Comparison of ENCODE assay signal across 3 fruit fly cellular contexts in the genomic region with DNA sequence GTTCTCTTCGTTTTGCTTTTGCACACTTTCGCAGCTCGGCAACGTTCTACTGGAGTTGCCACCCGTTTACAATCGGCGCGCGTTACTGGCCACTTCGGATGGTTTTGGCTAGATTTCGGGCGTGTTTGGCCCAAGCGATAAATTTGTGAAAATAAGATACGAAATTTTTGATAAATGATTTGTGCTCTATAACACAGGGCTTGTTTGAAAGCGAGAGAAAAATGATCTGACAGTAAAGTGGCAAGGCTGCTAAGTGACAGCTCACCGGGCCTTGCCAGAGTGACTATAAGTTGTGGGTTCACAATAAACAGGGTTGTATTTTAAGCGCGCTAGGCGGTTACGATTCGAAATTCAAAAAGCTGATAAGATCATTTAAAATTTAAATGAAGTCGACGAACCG.
A peak's percentile ranks its signal among the peaks of the same experiment; 100 is the strongest.
TF ChIP-seq lines count a peak whose summit lies in the region.

A gene (minus strand): TSS at position 184 of the 400 bp plus-strand sequence.

TF ChIP-seq in whole organism, adult, 20 proteins besides CTCF, POLR2A, EP300 and RAD21 (continued from another document):
- TF ChIP-seq cic (GFP tag; optimal IDR thresholded peaks at IDR 0.05; lab: Kevin White, UChicago) (no peak), CG12768 (GFP tag; optimal IDR thresholded peaks at IDR 0.05; lab: Kevin White, UChicago) (peak; percentile 47), bab1 (GFP tag; optimal IDR thresholded peaks at IDR 0.05; lab: Kevin White, UChicago) (peak; percentile 52)
TF ChIP-seq in whole organism, adult: peak in this region for 13.

TF ChIP-seq in whole organism, embryonic, 481 proteins besides CTCF, POLR2A, EP300 and RAD21 (continued from another document and continues in another):
- peak; percentile 53 for TF ChIP-seq CG1647 (GFP tag; optimal IDR thresholded peaks at IDR 0.05; lab: Kevin White, UChicago)
- peak in 1 of 3 experiments; percentile 45 for TF ChIP-seq lola (GFP tag; optimal IDR thresholded peaks at IDR 0.05; lab: Kevin White, UChicago)
- TF ChIP-seq CG17802 (tag; optimal IDR thresholded peaks at IDR 0.05; lab: Kevin White, UChicago): no peak
- TF ChIP-seq Abd-B (GFP tag; optimal IDR thresholded peaks at IDR 0.05; lab: Kevin White, UChicago): no peak
- no peak for TF ChIP-seq kah (GFP tag; optimal IDR thresholded peaks at IDR 0.05; lab: Kevin White, UChicago)
- no peak for TF ChIP-seq CG33557 (GFP tag; optimal IDR thresholded peaks at IDR 0.05; lab: Kevin White, UChicago)
- TF ChIP-seq crp (GFP tag; optimal IDR thresholded peaks at IDR 0.05; lab: Kevin White, UChicago): no peak
- TF ChIP-seq CG7271 (tag; optimal IDR thresholded peaks at IDR 0.05; lab: Kevin White, UChicago): no peak
- no peak for TF ChIP-seq CG18599 (GFP tag; optimal IDR thresholded peaks at IDR 0.05; lab: Kevin White, UChicago)
- peak; percentile 60 for TF ChIP-seq pb (GFP tag; optimal IDR thresholded peaks at IDR 0.05; lab: Kevin White, UChicago)
- TF ChIP-seq Stat92E (GFP tag; optimal IDR thresholded peaks at IDR 0.05; lab: Kevin White, UChicago): peak in 1 of 3 experiments; percentile 29
- no peak for TF ChIP-seq CG12071 (GFP tag; optimal IDR thresholded peaks at IDR 0.05; lab: Kevin White, UChicago)
- TF ChIP-seq zen (tag; optimal IDR thresholded peaks at IDR 0.05; lab: Kevin White, UChicago): peak; percentile 36
- no peak for TF ChIP-seq rib (GFP tag; IDR thresholded peaks at IDR 0.05; lab: Robert Waterston, UW)
- peak; percentile 31 for TF ChIP-seq CG18764 (GFP tag; optimal IDR thresholded peaks at IDR 0.05; lab: Kevin White, UChicago)
- TF ChIP-seq bcd (GFP tag; optimal IDR thresholded peaks at IDR 0.05; lab: Kevin White, UChicago): peak; percentile 44
- TF ChIP-seq Six4 (GFP tag; optimal IDR thresholded peaks at IDR 0.05; lab: Kevin White, UChicago): peak; percentile 42
- no peak for TF ChIP-seq exex (tag; optimal IDR thresholded peaks at IDR 0.05; lab: Kevin White, UChicago)
- TF ChIP-seq Kr (GFP tag; optimal IDR thresholded peaks at IDR 0.05; lab: Kevin White, UChicago): no peak
- no peak for TF ChIP-seq peb (GFP tag; IDR thresholded peaks at IDR 0.05; lab: Robert Waterston, UW)
- no peak for TF ChIP-seq corto (GFP tag; optimal IDR thresholded peaks at IDR 0.05; lab: Kevin White, UChicago)
- TF ChIP-seq slbo (GFP tag; IDR thresholded peaks at IDR 0.05; lab: Robert Waterston, UW): peak; percentile 62
- TF ChIP-seq hbn (GFP tag; IDR thresholded peaks at IDR 0.05; lab: Robert Waterston, UW; ENCODE audit: partially characterized antibody): no peak
- TF ChIP-seq ap (GFP tag; IDR thresholded peaks at IDR 0.05; lab: Robert Waterston, UW): 0 out of 2 replicates have a peak, but pooled peaks have one; percentile 23
- TF ChIP-seq CG3838 (GFP tag; optimal IDR thresholded peaks at IDR 0.05; lab: Kevin White, UChicago): no peak
- no peak for TF ChIP-seq fd64A (GFP tag; optimal IDR thresholded peaks at IDR 0.05; lab: Kevin White, UChicago)
- peak; percentile 71 for TF ChIP-seq CG9817 (tag; optimal IDR thresholded peaks at IDR 0.05; lab: Kevin White, UChicago)
- peak; percentile 59 for TF ChIP-seq CG13624 (GFP tag; optimal IDR thresholded peaks at IDR 0.05; lab: Kevin White, UChicago)
- no peak for TF ChIP-seq CG34376 (GFP tag; optimal IDR thresholded peaks at IDR 0.05; lab: Kevin White, UChicago)
- peak; percentile 5 for TF ChIP-seq CG11398 (GFP tag; optimal IDR thresholded peaks at IDR 0.05; lab: Kevin White, UChicago)
- TF ChIP-seq CG31365 (tag; optimal IDR thresholded peaks at IDR 0.05; lab: Kevin White, UChicago): no peak
- no peak for TF ChIP-seq CG11560 (tag; IDR thresholded peaks at IDR 0.05; lab: Robert Waterston, UW)
- peak; percentile 49; the same call in 1 of the 3 replicates for TF ChIP-seq knrl (GFP tag; IDR thresholded peaks at IDR 0.05; lab: Robert Waterston, UW; ENCODE audit: partially characterized antibody)
- no peak for TF ChIP-seq ci (GFP tag; IDR thresholded peaks at IDR 0.05; lab: Robert Waterston, UW)
- TF ChIP-seq pho (GFP tag; optimal IDR thresholded peaks at IDR 0.05; lab: Kevin White, UChicago): peak; percentile 42
- TF ChIP-seq CG18011 (GFP tag; optimal IDR thresholded peaks at IDR 0.05; lab: Kevin White, UChicago): peak; percentile 5
- no peak for TF ChIP-seq Jarid2 (GFP tag; optimal IDR thresholded peaks at IDR 0.05; lab: Kevin White, UChicago)
- TF ChIP-seq Hsf (GFP tag; optimal IDR thresholded peaks at IDR 0.05; lab: Kevin White, UChicago): peak; percentile 52
- no peak for TF ChIP-seq Ssrp (tag; optimal IDR thresholded peaks at IDR 0.05; lab: Kevin White, UChicago)
- TF ChIP-seq nerfin-1 (tag; optimal IDR thresholded peaks at IDR 0.05; lab: Kevin White, UChicago): peak; percentile 24
- no peak for TF ChIP-seq Mrtf (GFP tag; IDR thresholded peaks at IDR 0.05; lab: Robert Waterston, UW)
- TF ChIP-seq CG4854 (GFP tag; optimal IDR thresholded peaks at IDR 0.05; lab: Kevin White, UChicago): peak; percentile 28
- peak; percentile 54 for TF ChIP-seq Bteb2 (GFP tag; optimal IDR thresholded peaks at IDR 0.05; lab: Kevin White, UChicago)
- no peak for TF ChIP-seq nom (GFP tag; optimal IDR thresholded peaks at IDR 0.05; lab: Kevin White, UChicago)
- no peak for TF ChIP-seq CG31224 (GFP tag; IDR thresholded peaks at IDR 0.05; lab: Robert Waterston, UW)
- TF ChIP-seq repo (GFP tag; optimal IDR thresholded peaks at IDR 0.05; lab: Kevin White, UChicago): no peak
- TF ChIP-seq mirr (GFP tag; optimal IDR thresholded peaks at IDR 0.05; lab: Kevin White, UChicago): peak; percentile 46
- no peak for TF ChIP-seq scrt (GFP tag; optimal IDR thresholded peaks at IDR 0.05; lab: Kevin White, UChicago)
- no peak for TF ChIP-seq CrebB (tag; optimal IDR thresholded peaks at IDR 0.05; lab: Kevin White, UChicago)
- 0 out of 2 replicates have a peak, but pooled peaks have one; percentile 28 for TF ChIP-seq klu (GFP tag; IDR thresholded peaks at IDR 0.05; lab: Robert Waterston, UW)
- TF ChIP-seq Dp (GFP tag; optimal IDR thresholded peaks at IDR 0.05; lab: Kevin White, UChicago): peak; percentile 99
- TF ChIP-seq wor (GFP tag; IDR thresholded peaks at IDR 0.05; lab: Robert Waterston, UW): no peak
- TF ChIP-seq Gsc (GFP tag; IDR thresholded peaks at IDR 0.05; lab: Robert Waterston, UW): no peak
- TF ChIP-seq Med (GFP tag; lab: Kevin White, UChicago): peak; percentile 95
- peak; percentile 32 for TF ChIP-seq CG4282 (GFP tag; optimal IDR thresholded peaks at IDR 0.05; lab: Kevin White, UChicago)
- no peak for TF ChIP-seq Lpt (GFP tag; optimal IDR thresholded peaks at IDR 0.05; lab: Kevin White, UChicago)
- TF ChIP-seq lab (GFP tag; optimal IDR thresholded peaks at IDR 0.05; lab: Kevin White, UChicago): no peak
- TF ChIP-seq CG30020 (tag; optimal IDR thresholded peaks at IDR 0.05; lab: Kevin White, UChicago): peak; percentile 28
- TF ChIP-seq gro (GFP tag; optimal IDR thresholded peaks at IDR 0.05; lab: Kevin White, UChicago): no peak
- TF ChIP-seq sug (tag; optimal IDR thresholded peaks at IDR 0.05; lab: Kevin White, UChicago): peak; percentile 66
- no peak for TF ChIP-seq Hr39 (optimal IDR thresholded peaks at IDR 0.05; lab: Kevin White, UChicago)
- TF ChIP-seq CG15601 (tag; optimal IDR thresholded peaks at IDR 0.05; lab: Kevin White, UChicago): peak; percentile 59
- no peak for TF ChIP-seq fd102C (GFP tag; optimal IDR thresholded peaks at IDR 0.05; lab: Kevin White, UChicago)

TF ChIP-seq in whole organism, prepupa, 60 proteins besides CTCF, POLR2A, EP300 and RAD21 (continued from another document):
- no peak for TF ChIP-seq OdsH (GFP tag; optimal IDR thresholded peaks at IDR 0.05; lab: Kevin White, UChicago)
- TF ChIP-seq CG8119 (GFP tag; IDR thresholded peaks at IDR 0.05; lab: Robert Waterston, UW): no peak
- TF ChIP-seq CG6808 (GFP tag; optimal IDR thresholded peaks at IDR 0.05; lab: Kevin White, UChicago): no peak
- TF ChIP-seq CG6854 (GFP tag; optimal IDR thresholded peaks at IDR 0.05; lab: Kevin White, UChicago): no peak
- no peak; the same call in 1 of the 2 replicates for TF ChIP-seq CG11294 (GFP tag; IDR thresholded peaks at IDR 0.05; lab: Robert Waterston, UW)
- no peak for TF ChIP-seq fkh (GFP tag; optimal IDR thresholded peaks at IDR 0.05; lab: Kevin White, UChicago)
- no peak for TF ChIP-seq ss (GFP tag; optimal IDR thresholded peaks at IDR 0.05; lab: Kevin White, UChicago)
- TF ChIP-seq svp (GFP tag; lab: Kevin White, UChicago): no peak
- TF ChIP-seq CG16779 (tag; optimal IDR thresholded peaks at IDR 0.05; lab: Kevin White, UChicago): no peak
- TF ChIP-seq Eip93F (GFP tag; optimal IDR thresholded peaks at IDR 0.05; lab: Kevin White, UChicago): no peak
- TF ChIP-seq CG31627 (GFP tag; optimal IDR thresholded peaks at IDR 0.05; lab: Kevin White, UChicago): peak; percentile 38
- TF ChIP-seq vri (GFP tag; optimal IDR thresholded peaks at IDR 0.05; lab: Kevin White, UChicago): no peak
- TF ChIP-seq CG6276 (GFP tag; optimal IDR thresholded peaks at IDR 0.05; lab: Kevin White, UChicago): no peak
- no peak for TF ChIP-seq CG34406 (GFP tag; optimal IDR thresholded peaks at IDR 0.05; lab: Kevin White, UChicago)
- peak; percentile 22 for TF ChIP-seq CG3919 (GFP tag; optimal IDR thresholded peaks at IDR 0.05; lab: Kevin White, UChicago)
- no peak for TF ChIP-seq pdm3 (GFP tag; optimal IDR thresholded peaks at IDR 0.05; lab: Kevin White, UChicago)
- no peak for TF ChIP-seq Hr39 (GFP tag; optimal IDR thresholded peaks at IDR 0.05; lab: Kevin White, UChicago)
- no peak for TF ChIP-seq CG8632 (GFP tag; optimal IDR thresholded peaks at IDR 0.05; lab: Kevin White, UChicago)
- peak; percentile 44 for TF ChIP-seq cyc (GFP tag; optimal IDR thresholded peaks at IDR 0.05; lab: Kevin White, UChicago)
- TF ChIP-seq Gug (GFP tag; IDR thresholded peaks at IDR 0.05; lab: Robert Waterston, UW): no peak
- TF ChIP-seq CG1621 (tag; optimal IDR thresholded peaks at IDR 0.05; lab: Kevin White, UChicago): no peak
- TF ChIP-seq lz (GFP tag; optimal IDR thresholded peaks at IDR 0.05; lab: Kevin White, UChicago): peak; percentile 35
- TF ChIP-seq Blimp-1 (GFP tag; optimal IDR thresholded peaks at IDR 0.05; lab: Kevin White, UChicago): no peak
- no peak for TF ChIP-seq Sox102F (GFP tag; optimal IDR thresholded peaks at IDR 0.05; lab: Kevin White, UChicago)
- no peak for TF ChIP-seq CG11902 (GFP tag; optimal IDR thresholded peaks at IDR 0.05; lab: Kevin White, UChicago)
- TF ChIP-seq topi (GFP tag; optimal IDR thresholded peaks at IDR 0.05; lab: Kevin White, UChicago): peak; percentile 2
- TF ChIP-seq CG3032 (tag; optimal IDR thresholded peaks at IDR 0.05; lab: Kevin White, UChicago): peak; percentile 32
- peak; percentile 15 for TF ChIP-seq esn (GFP tag; optimal IDR thresholded peaks at IDR 0.05; lab: Kevin White, UChicago)
- TF ChIP-seq Ets96B (tag; optimal IDR thresholded peaks at IDR 0.05; lab: Kevin White, UChicago): no peak
- TF ChIP-seq net (GFP tag; optimal IDR thresholded peaks at IDR 0.05; lab: Kevin White, UChicago): no peak
- TF ChIP-seq dac (GFP tag; optimal IDR thresholded peaks at IDR 0.05; lab: Kevin White, UChicago): no peak
- no peak for TF ChIP-seq CG10631 (GFP tag; optimal IDR thresholded peaks at IDR 0.05; lab: Kevin White, UChicago)
- no peak for TF ChIP-seq Smox (GFP tag; optimal IDR thresholded peaks at IDR 0.05; lab: Kevin White, UChicago)
- TF ChIP-seq CG7368 (GFP tag; optimal IDR thresholded peaks at IDR 0.05; lab: Kevin White, UChicago): peak; percentile 18
- TF ChIP-seq CG6792 (GFP tag; optimal IDR thresholded peaks at IDR 0.05; lab: Kevin White, UChicago): no peak
- no peak for TF ChIP-seq CG32006 (GFP tag; optimal IDR thresholded peaks at IDR 0.05; lab: Kevin White, UChicago)
- no peak for TF ChIP-seq CG6163 (GFP tag; IDR thresholded peaks at IDR 0.05; lab: Robert Waterston, UW)
- TF ChIP-seq Hr38 (GFP tag; optimal IDR thresholded peaks at IDR 0.05; lab: Kevin White, UChicago): no peak
- TF ChIP-seq Sox15 (GFP tag; optimal IDR thresholded peaks at IDR 0.05; lab: Kevin White, UChicago): peak; percentile 21
- TF ChIP-seq achi (GFP tag; optimal IDR thresholded peaks at IDR 0.05; lab: Kevin White, UChicago): peak; percentile 100
- TF ChIP-seq CG11762 (GFP tag; optimal IDR thresholded peaks at IDR 0.05; lab: Kevin White, UChicago; ENCODE audit: insufficient read depth): no peak
- no peak for TF ChIP-seq CG4318 (GFP tag; optimal IDR thresholded peaks at IDR 0.05; lab: Kevin White, UChicago)
